Fruit fly (Drosophila melanogaster) whole organism, embryonic: ENCODE data around the gene JIL-1.
A peak's percentile ranks its signal among the peaks of the same experiment; 100 is the strongest.

ENCODE experiments used
- Atf-2 ChIP-seq: fragments of 200-800 bp; sonication (Bioruptor generic); optimal IDR thresholded peaks from 2 replicates; lab custom pipeline; 2016; ENCODE audit warnings: missing biosample characterization, missing genetic modification characterization
- Bgb ChIP-seq: fragments of 200-800 bp; sonication (Bioruptor generic); IDR thresholded peaks from 2 replicates; pipeline ENCODE4 v1.3.6; 2022; ENCODE audit warnings: missing biosample characterization, missing genetic modification characterization; ENCODE audit not compliant: partially characterized antibody
- CG13624 ChIP-seq: fragments of 200-800 bp; sonication (Bioruptor generic); optimal IDR thresholded peaks from 2 replicates; lab custom pipeline; 2016; ENCODE audit warnings: missing biosample characterization, missing genetic modification characterization
- CG14441 ChIP-seq: fragments of 200-800 bp; sonication (Bioruptor generic); IDR thresholded peaks from 2 replicates; pipeline ENCODE4 v1.3.6; 2022; ENCODE audit warnings: missing biosample characterization, missing genetic modification characterization
- CG14965 ChIP-seq: fragments of 200-800 bp; sonication (Bioruptor generic); optimal IDR thresholded peaks from 2 replicates; lab custom pipeline; 2016; ENCODE audit warnings: missing biosample characterization, missing genetic modification characterization, borderline replicate concordance
- CG15011 ChIP-seq: fragments of 200-800 bp; sonication (Bioruptor generic); optimal IDR thresholded peaks from 3 replicates; lab custom pipeline; 2018; ENCODE audit warnings: missing biosample characterization, mild to moderate bottlenecking, missing genetic modification characterization
- CG17802 ChIP-seq: fragments of 200-800 bp; sonication (Bioruptor generic); optimal IDR thresholded peaks from 2 replicates; lab custom pipeline; 2018; ENCODE audit warnings: missing biosample characterization, mild to moderate bottlenecking, missing genetic modification characterization, moderate library complexity
- CG1832 ChIP-seq: fragments of 200-800 bp; sonication (Bioruptor generic); optimal IDR thresholded peaks from 2 replicates; lab custom pipeline; 2017; ENCODE audit warnings: missing biosample characterization, mild to moderate bottlenecking, missing genetic modification characterization, inconsistent platforms
- CG18619 ChIP-seq: fragments of 200-800 bp; sonication (Bioruptor generic); optimal IDR thresholded peaks from 3 replicates; lab custom pipeline; 2017; ENCODE audit warnings: missing biosample characterization, mild to moderate bottlenecking, missing genetic modification characterization
- CG3281 ChIP-seq: fragments of 200-800 bp; sonication (Bioruptor generic); optimal IDR thresholded peaks from 3 replicates; lab custom pipeline; 2017; ENCODE audit warnings: missing biosample characterization, mild to moderate bottlenecking, missing genetic modification characterization
- CG33557 ChIP-seq: fragments of 200-800 bp; sonication (Bioruptor generic); optimal IDR thresholded peaks from 2 replicates; lab custom pipeline; 2019; ENCODE audit warnings: missing biosample characterization, mild to moderate bottlenecking, missing genetic modification characterization, moderate library complexity
- CG34376 ChIP-seq: fragments of 200-800 bp; sonication (Bioruptor generic); optimal IDR thresholded peaks from 2 replicates; lab custom pipeline; 2018; ENCODE audit warnings: missing biosample characterization, mild to moderate bottlenecking, missing genetic modification characterization
- CG42726 ChIP-seq: fragments of 200-800 bp; sonication (Bioruptor generic); IDR thresholded peaks from 2 replicates; pipeline ENCODE4 v1.3.6; 2022; ENCODE audit warnings: missing biosample characterization, missing genetic modification characterization; ENCODE audit not compliant: partially characterized antibody
- CG6175 ChIP-seq: fragments of 200-800 bp; sonication (Bioruptor generic); IDR thresholded peaks from 3 replicates; pipeline ENCODE4 v1.3.6; 2022; ENCODE audit warnings: missing biosample characterization, missing genetic modification characterization
- CG9437 ChIP-seq: fragments of 200-800 bp; sonication (Bioruptor generic); optimal IDR thresholded peaks from 2 replicates; lab custom pipeline; 2018; ENCODE audit warnings: missing biosample characterization, mild to moderate bottlenecking, missing genetic modification characterization
- HLH54F ChIP-seq: fragments of 200-800 bp; sonication (Bioruptor generic); optimal IDR thresholded peaks from 3 replicates; lab custom pipeline; 2016; ENCODE audit warnings: missing biosample characterization, missing genetic modification characterization
- Hey ChIP-seq: fragments of 200-800 bp; sonication (Bioruptor generic); optimal IDR thresholded peaks from 3 replicates; lab custom pipeline; 2018; ENCODE audit warnings: missing biosample characterization, mild to moderate bottlenecking, missing genetic modification characterization
- Hmr ChIP-seq: fragments of 200-800 bp; sonication (Bioruptor generic); optimal IDR thresholded peaks from 3 replicates; lab custom pipeline; 2017; ENCODE audit warnings: mild to moderate bottlenecking, missing biosample characterization, missing genetic modification reagents, missing genetic modification characterization
- Kr ChIP-seq: fragments of 200-800 bp; sonication (Bioruptor generic); optimal IDR thresholded peaks from 2 replicates; lab custom pipeline; 2017; ENCODE audit warnings: missing biosample characterization, mild to moderate bottlenecking, missing genetic modification characterization
- MBD-R2 ChIP-seq: fragments of 200-800 bp; sonication (Bioruptor generic); IDR thresholded peaks from 2 replicates; pipeline ENCODE4 v1.3.6; 2022; ENCODE audit warnings: missing biosample characterization, missing genetic modification characterization
- Meics ChIP-seq: fragments of 200-800 bp; sonication (Bioruptor generic); optimal IDR thresholded peaks from 2 replicates; lab custom pipeline; 2017; ENCODE audit warnings: missing biosample characterization, mild to moderate bottlenecking, missing genetic modification characterization
- Mes4 ChIP-seq: fragments of 200-800 bp; sonication (Bioruptor generic); optimal IDR thresholded peaks from 2 replicates; lab custom pipeline; 2016; ENCODE audit warnings: missing biosample characterization, missing genetic modification characterization
- Pdp1 ChIP-seq, 2 experiments: fragments of 200-800 bp; sonication (Bioruptor generic); optimal IDR thresholded peaks; 3 replicates each; lab custom pipeline; 2016; ENCODE audit warnings: missing biosample characterization in 2 of 2, missing genetic modification characterization in 2 of 2, mild to moderate bottlenecking in 1 of 2, moderate library complexity in 1 of 2
- Ptx1 ChIP-seq: fragments of 200-800 bp; sonication (Bioruptor generic); IDR thresholded peaks from 2 replicates; pipeline ENCODE4 v1.3.6; 2022; ENCODE audit warnings: missing biosample characterization, missing genetic modification characterization
- Six4 ChIP-seq: fragments of 200-800 bp; sonication (Bioruptor generic); optimal IDR thresholded peaks from 2 replicates; lab custom pipeline; 2016; ENCODE audit warnings: missing biosample characterization, missing genetic modification characterization
- az2 ChIP-seq: fragments of 200-800 bp; sonication (Bioruptor generic); optimal IDR thresholded peaks from 3 replicates; lab custom pipeline; 2016; ENCODE audit warnings: missing biosample characterization, missing genetic modification characterization
- cad ChIP-seq: fragments of >200 bp; optimal IDR thresholded peaks from 2 replicates; lab custom pipeline; 2017; ENCODE audit warnings: missing biosample characterization, missing genetic modification characterization
- chm ChIP-seq: fragments of 200-800 bp; sonication (Bioruptor generic); IDR thresholded peaks from 2 replicates; pipeline ENCODE4 v1.3.6; 2022; ENCODE audit warnings: missing biosample characterization, missing genetic modification characterization
- ci ChIP-seq: fragments of 200-800 bp; sonication (Bioruptor generic); IDR thresholded peaks from 3 replicates; pipeline ENCODE4 v1.3.6; 2022; ENCODE audit warnings: missing biosample characterization, missing genetic modification characterization
- croc ChIP-seq: fragments of 200-800 bp; sonication (Bioruptor generic); conservative IDR thresholded peaks from 3 replicates; pipeline ENCODE4 v1.3.6; 2022; ENCODE audit warnings: missing biosample characterization, missing genetic modification characterization
- crol ChIP-seq: fragments of 200-800 bp; sonication (Bioruptor generic); IDR thresholded peaks from 2 replicates; pipeline ENCODE4 v1.3.6; 2022; ENCODE audit warnings: missing biosample characterization, missing genetic modification characterization
- dati ChIP-seq: fragments of 200-800 bp; sonication (Bioruptor generic); IDR thresholded peaks from 2 replicates; pipeline ENCODE4 v1.3.6; 2022; ENCODE audit warnings: missing biosample characterization, missing genetic modification characterization
- fd96Cb ChIP-seq: fragments of 200-800 bp; sonication (Bioruptor generic); optimal IDR thresholded peaks from 2 replicates; lab custom pipeline; 2018; ENCODE audit warnings: missing biosample characterization, mild to moderate bottlenecking, missing genetic modification characterization, moderate library complexity
- gcm ChIP-seq: fragments of 200-800 bp; sonication (Bioruptor generic); optimal IDR thresholded peaks from 2 replicates; lab custom pipeline; 2019; ENCODE audit warnings: missing biosample characterization, mild to moderate bottlenecking, missing genetic modification characterization, moderate library complexity
- grau ChIP-seq: fragments of 200-800 bp; optimal IDR thresholded peaks from 3 replicates; lab custom pipeline; 2019; ENCODE audit warnings: missing biosample characterization, mild to moderate bottlenecking, missing genetic modification characterization, moderate library complexity
- gro ChIP-seq: fragments of 200-800 bp; sonication (Bioruptor generic); optimal IDR thresholded peaks from 2 replicates; lab custom pipeline; 2016; ENCODE audit warnings: missing biosample characterization, missing genetic modification characterization
- h ChIP-seq: fragments of >200 bp; optimal IDR thresholded peaks from 2 replicates; lab custom pipeline; 2017
- jigr1 ChIP-seq: fragments of 200-800 bp; sonication (Bioruptor generic); IDR thresholded peaks from 3 replicates; pipeline ENCODE4 v1.3.6; 2022; ENCODE audit warnings: missing biosample characterization, missing genetic modification characterization
- lola ChIP-seq, 3 experiments: fragments of >200 bp in 2 of 3; fragments of 200-800 bp in 1 of 3; sonication (Bioruptor generic) in 1 of 3; optimal IDR thresholded peaks; 2 replicates each; lab custom pipeline; 2017 to 2019; ENCODE audit warnings: missing biosample characterization in 3 of 3, missing genetic modification characterization in 3 of 3, mild to moderate bottlenecking in 1 of 3, moderate library complexity in 1 of 3
- nerfin-1 ChIP-seq: fragments of 200-800 bp; sonication (Bioruptor generic); optimal IDR thresholded peaks from 3 replicates; lab custom pipeline; 2019; ENCODE audit warnings: missing biosample characterization, mild to moderate bottlenecking, missing genetic modification characterization, moderate library complexity
- ranshi ChIP-seq: fragments of 200-800 bp; sonication (Bioruptor generic); IDR thresholded peaks from 2 replicates; pipeline ENCODE4 v1.3.6; 2022; ENCODE audit warnings: missing biosample characterization, missing genetic modification characterization
- sc ChIP-seq, 3 experiments: fragments of >200 bp in 2 of 3; fragments of 200-800 bp in 1 of 3; sonication (Bioruptor generic) in 1 of 3; optimal IDR thresholded peaks; 2 replicates in 2 of 3; 3 replicates in 1 of 3; lab custom pipeline; 2017; ENCODE audit warnings: mild to moderate bottlenecking in 1 of 3, missing biosample characterization in 1 of 3, missing genetic modification characterization in 1 of 3, missing genetic modification reagents in 1 of 3
- scrt ChIP-seq: fragments of 200-800 bp; sonication (Bioruptor generic); optimal IDR thresholded peaks from 2 replicates; lab custom pipeline; 2018; ENCODE audit warnings: missing biosample characterization, mild to moderate bottlenecking, missing genetic modification characterization, moderate library complexity
- sens ChIP-seq: fragments of 200-800 bp; sonication (Bioruptor generic); peaks from one replicate; lab custom pipeline; 2016; ENCODE audit warnings: missing biosample characterization, missing genetic modification characterization
- slbo ChIP-seq: fragments of 200-800 bp; sonication (Bioruptor generic); IDR thresholded peaks from 2 replicates; pipeline ENCODE4 v1.3.6; 2022; ENCODE audit warnings: missing biosample characterization, missing genetic modification characterization
- tna ChIP-seq: fragments of 200-800 bp; sonication (Bioruptor generic); IDR thresholded peaks from 2 replicates; pipeline ENCODE4 v1.3.6; 2022; ENCODE audit warnings: missing biosample characterization, missing genetic modification characterization; ENCODE audit not compliant: partially characterized antibody
- tup ChIP-seq: fragments of 200-800 bp; sonication (Bioruptor generic); optimal IDR thresholded peaks from 2 replicates; lab custom pipeline; 2016; ENCODE audit warnings: missing biosample characterization, mild to moderate bottlenecking, missing genetic modification characterization, moderate library complexity
- unpg ChIP-seq: fragments of 200-800 bp; sonication (Bioruptor generic); optimal IDR thresholded peaks from 3 replicates; lab custom pipeline; 2018; ENCODE audit warnings: missing biosample characterization, mild to moderate bottlenecking, missing genetic modification characterization, moderate library complexity
- vnd ChIP-seq: fragments of 200-800 bp; sonication (Bioruptor generic); IDR thresholded peaks from 3 replicates; pipeline ENCODE4 v1.3.6; 2022; ENCODE audit warnings: missing biosample characterization, missing genetic modification characterization; ENCODE audit not compliant: partially characterized antibody
- zfh2 ChIP-seq: fragments of 200-800 bp; sonication (Bioruptor generic); optimal IDR thresholded peaks from 2 replicates; lab custom pipeline; 2016; ENCODE audit warnings: missing biosample characterization, missing genetic modification characterization

The JIL-1 gene

DNA sequence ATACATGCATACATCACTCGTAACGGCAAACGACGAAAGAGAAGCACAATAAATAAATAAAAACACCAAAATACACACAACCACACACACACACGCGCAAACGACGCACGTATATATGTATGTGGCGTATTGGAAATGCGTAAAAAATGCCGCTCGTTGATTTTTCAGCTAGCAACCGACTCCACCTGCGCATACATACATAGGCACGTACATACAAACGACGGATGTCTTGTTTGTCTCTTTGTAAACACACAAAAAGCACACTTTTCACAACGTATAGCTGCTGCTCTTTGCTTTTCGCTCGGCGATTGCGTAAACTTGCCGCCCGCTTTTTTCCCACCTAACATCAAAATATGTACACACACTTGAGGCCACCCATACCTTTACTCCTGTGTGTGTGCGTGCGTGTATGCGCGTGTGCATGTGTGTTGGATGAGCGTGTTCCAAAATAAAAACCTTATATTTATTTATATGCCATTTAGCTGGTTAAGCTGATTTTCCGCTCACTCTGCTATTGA is 27.0 kb upstream of the JIL-1 start (continued):
- peak in 1 of 2 experiments; percentile 100 for TF ChIP-seq Pdp1 (GFP tag; optimal IDR thresholded peaks at IDR 0.05; lab: Kevin White, UChicago)
- TF ChIP-seq zfh2, result no peak
- no peak for TF ChIP-seq CG33557 (GFP tag; lab: Kevin White, UChicago)
- TF ChIP-seq crol (GFP tag; lab: Robert Waterston, UW), result no peak; the same call in 1 of the 2 replicates
- TF ChIP-seq vnd (GFP tag; lab: Robert Waterston, UW), result no peak
- no peak for TF ChIP-seq MBD-R2
- TF ChIP-seq CG14965 (GFP tag; lab: Kevin White, UChicago), result peak; percentile 3
- peak; percentile 40 for TF ChIP-seq slbo (GFP tag; lab: Robert Waterston, UW)
- no peak for TF ChIP-seq CG1832 (GFP tag; lab: Kevin White, UChicago)
- TF ChIP-seq CG34376 (GFP tag; lab: Kevin White, UChicago), result peak; percentile 78
- TF ChIP-seq chm (GFP tag; lab: Robert Waterston, UW), result 0 out of 2 replicates have a peak, but pooled peaks have one; percentile 11
- no peak for TF ChIP-seq h (lab: Kevin White, UChicago)
- no peak; the same call in 2 of the 3 replicates for TF ChIP-seq ci (GFP tag; lab: Robert Waterston, UW)
- TF ChIP-seq Hey (tag; lab: Kevin White, UChicago), result peak; percentile 63
- peak; percentile 41 for TF ChIP-seq scrt (GFP tag; lab: Kevin White, UChicago)
- no peak for TF ChIP-seq grau (tag; lab: Kevin White, UChicago)
- no peak for TF ChIP-seq CG42726 (GFP tag; lab: Robert Waterston, UW)
- TF ChIP-seq Hmr (GFP tag; lab: Kevin White, UChicago), result peak; percentile 74
- peak; percentile 20 for TF ChIP-seq CG3281 (GFP tag; lab: Kevin White, UChicago)
- TF ChIP-seq CG18619 (GFP tag; lab: Kevin White, UChicago), result no peak
- TF ChIP-seq Ptx1 (GFP tag; lab: Robert Waterston, UW), result no peak
- TF ChIP-seq cad, result no peak
- no peak for TF ChIP-seq sc (optimal IDR thresholded peaks at IDR 0.05; lab: Kevin White, UChicago)
- peak; percentile 42 for TF ChIP-seq sc (GFP tag; optimal IDR thresholded peaks at IDR 0.05; lab: Kevin White, UChicago)
- no peak; the same call in 1 of the 2 replicates for TF ChIP-seq Bgb
- TF ChIP-seq Mes4 (GFP tag; lab: Kevin White, UChicago), result no peak
- TF ChIP-seq CG9437, result no peak
- no peak for TF ChIP-seq tup (GFP tag; lab: Kevin White, UChicago)
- no peak for TF ChIP-seq CG17802 (tag; lab: Kevin White, UChicago)
- TF ChIP-seq gcm (GFP tag; lab: Kevin White, UChicago), result peak; percentile 45
- no peak for TF ChIP-seq croc (GFP tag; lab: Robert Waterston, UW)
- no peak for TF ChIP-seq gro
- TF ChIP-seq ranshi, result no peak
- TF ChIP-seq fd96Cb (tag; lab: Kevin White, UChicago), result no peak
- peak; percentile 83 for TF ChIP-seq nerfin-1 (tag; lab: Kevin White, UChicago)
- TF ChIP-seq sens (GFP tag; lab: Kevin White, UChicago), result no peak
- no peak for TF ChIP-seq CG6175 (GFP tag; lab: Robert Waterston, UW)
- TF ChIP-seq tna (GFP tag; lab: Robert Waterston, UW), result no peak
- TF ChIP-seq Kr (GFP tag; lab: Kevin White, UChicago), result no peak
- no peak for TF ChIP-seq HLH54F
- TF ChIP-seq Six4 (GFP tag; lab: Kevin White, UChicago), result no peak
- TF ChIP-seq dati (GFP tag; lab: Robert Waterston, UW), result no peak
- no peak for TF ChIP-seq CG14441 (GFP tag; lab: Robert Waterston, UW)
- TF ChIP-seq unpg, result peak; percentile 5
- peak; percentile 50 for TF ChIP-seq Meics
- peak; percentile 48 for TF ChIP-seq CG15011 (GFP tag; lab: Kevin White, UChicago)
- peak; percentile 36 for TF ChIP-seq CG13624 (GFP tag; lab: Kevin White, UChicago)
- no peak for TF ChIP-seq jigr1 (GFP tag; lab: Robert Waterston, UW)
- no peak for TF ChIP-seq az2 (GFP tag; lab: Kevin White, UChicago)
- peak in 1 of 3 experiments; percentile 62 for TF ChIP-seq lola (GFP tag; optimal IDR thresholded peaks at IDR 0.05; lab: Kevin White, UChicago)
- no peak for TF ChIP-seq Atf-2 (GFP tag; lab: Kevin White, UChicago)
